Fruit fly (Drosophila melanogaster): Measurements from ENCODE around the gene CG17321.

Gene CG17321

DNA sequence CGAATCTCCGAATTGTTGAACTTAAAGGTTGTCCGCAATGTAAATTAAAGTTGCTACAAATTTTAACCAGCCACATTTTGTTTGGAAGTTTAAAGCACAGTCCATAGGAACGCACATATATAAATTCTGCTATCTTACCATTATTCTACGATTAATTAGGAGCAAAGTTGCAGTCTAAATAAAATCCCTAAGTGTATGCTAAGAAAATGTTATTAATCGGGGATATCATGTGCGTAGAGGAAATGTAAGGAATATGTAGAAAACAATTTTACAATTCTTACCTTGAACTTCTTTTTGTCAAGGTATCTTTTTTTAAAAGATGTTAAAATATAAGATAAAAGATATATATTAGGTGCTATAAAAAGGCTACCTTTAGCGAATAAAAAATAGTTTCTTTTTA lies 26.6 kb upstream of the CG17321 start:
- TF ChIP-seq psq (optimal IDR thresholded peaks at IDR 0.05) (no peak), Sin3A (optimal IDR thresholded peaks at IDR 0.05) (no peak), ttk (optimal IDR thresholded peaks at IDR 0.05) (no peak), insv (optimal IDR thresholded peaks at IDR 0.05) (no peak), Myc (optimal IDR thresholded peaks at IDR 0.05) (no peak), h (optimal IDR thresholded peaks at IDR 0.05) (no peak)

DNA sequence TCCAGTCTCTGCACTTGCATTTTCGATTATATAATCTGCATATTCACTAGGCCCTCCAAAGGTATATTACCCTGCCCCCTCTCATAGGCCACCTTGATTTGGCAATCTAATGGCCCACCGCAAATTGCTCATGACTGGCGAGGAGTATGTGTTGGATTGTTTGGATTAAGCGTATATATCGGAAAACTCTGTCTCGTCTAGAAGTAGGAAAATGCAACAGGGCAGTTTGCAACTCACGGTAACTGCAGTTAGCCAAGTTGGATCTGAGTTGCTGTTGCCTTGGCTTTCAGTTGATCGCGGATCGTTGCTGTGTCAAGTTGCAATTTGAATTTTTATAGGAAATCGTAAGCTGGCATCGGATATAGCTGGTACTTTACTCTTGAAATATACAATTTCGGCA lies 25.9 kb upstream of the CG17321 start, which contains the start of gene Ugt36F1:
Gene Ugt36F1 (plus strand): TSS at position 301 of the 400 bp plus-strand sequence.
- TF ChIP-seq Sin3A (optimal IDR thresholded peaks at IDR 0.05) (no peak), ttk (optimal IDR thresholded peaks at IDR 0.05) (no peak), h (optimal IDR thresholded peaks at IDR 0.05) (no peak), insv (optimal IDR thresholded peaks at IDR 0.05) (no peak)

DNA sequence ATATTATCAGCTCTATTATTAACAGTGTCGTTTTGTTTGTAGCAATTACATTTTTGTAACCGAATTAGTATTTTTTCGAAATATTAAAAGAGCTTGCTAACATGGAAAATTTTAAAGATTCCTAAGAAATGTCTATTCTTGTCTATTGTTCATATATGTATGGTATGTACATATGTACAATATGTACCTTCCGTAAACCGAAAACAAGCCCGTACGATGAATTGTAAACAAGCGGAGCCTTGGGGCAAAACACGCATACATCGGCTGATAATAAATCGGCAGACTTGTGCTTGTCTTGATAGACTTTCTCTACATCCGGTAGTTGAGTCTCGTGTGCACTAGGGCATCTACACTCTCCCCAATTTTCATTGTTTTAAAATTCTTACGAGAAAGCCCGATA lies 22.2 kb upstream of the CG17321 start:
- TF ChIP-seq Myc (optimal IDR thresholded peaks at IDR 0.05) (no peak), psq (optimal IDR thresholded peaks at IDR 0.05) (no peak), h (optimal IDR thresholded peaks at IDR 0.05) (no peak), ttk (optimal IDR thresholded peaks at IDR 0.05) (no peak), Sin3A (optimal IDR thresholded peaks at IDR 0.05) (no peak), insv (optimal IDR thresholded peaks at IDR 0.05) (no peak)

DNA sequence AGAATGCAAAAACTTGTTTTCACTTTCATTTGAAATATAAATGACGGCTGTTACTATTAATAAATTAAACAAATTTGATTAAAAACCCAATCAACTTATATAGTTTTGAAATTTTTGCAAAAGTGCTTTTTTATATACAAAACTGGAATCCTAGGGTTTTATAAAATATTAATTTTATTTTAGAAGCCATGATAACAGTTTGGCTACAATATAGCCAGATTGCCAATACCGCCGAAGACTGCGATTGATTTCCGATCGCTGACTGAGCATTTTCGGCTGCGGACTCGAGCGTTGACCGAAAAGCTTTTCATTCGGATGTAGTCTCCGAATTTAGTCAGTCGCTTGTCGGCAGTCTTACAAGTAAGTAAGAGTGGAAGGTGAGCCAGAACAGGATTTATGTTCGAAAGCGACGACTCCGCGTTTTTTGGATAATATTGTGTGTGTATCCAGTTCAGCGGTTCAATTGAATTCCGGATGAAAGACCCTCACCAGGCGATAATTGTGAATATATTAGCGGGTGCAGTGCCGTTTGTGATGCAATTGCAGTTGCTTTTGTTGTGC lies 21.7 kb upstream of the CG17321 start, which contains the start of gene Ugt36D1:
Gene Ugt36D1 (plus strand): TSS at position 306 of the 561 bp plus-strand sequence.
- TF ChIP-seq psq (optimal IDR thresholded peaks at IDR 0.05) (no peak), Myc (optimal IDR thresholded peaks at IDR 0.05) (no peak), insv (optimal IDR thresholded peaks at IDR 0.05) (no peak), ttk (optimal IDR thresholded peaks at IDR 0.05) (no peak), Sin3A (optimal IDR thresholded peaks at IDR 0.05) (no peak), h (optimal IDR thresholded peaks at IDR 0.05) (no peak)

DNA sequence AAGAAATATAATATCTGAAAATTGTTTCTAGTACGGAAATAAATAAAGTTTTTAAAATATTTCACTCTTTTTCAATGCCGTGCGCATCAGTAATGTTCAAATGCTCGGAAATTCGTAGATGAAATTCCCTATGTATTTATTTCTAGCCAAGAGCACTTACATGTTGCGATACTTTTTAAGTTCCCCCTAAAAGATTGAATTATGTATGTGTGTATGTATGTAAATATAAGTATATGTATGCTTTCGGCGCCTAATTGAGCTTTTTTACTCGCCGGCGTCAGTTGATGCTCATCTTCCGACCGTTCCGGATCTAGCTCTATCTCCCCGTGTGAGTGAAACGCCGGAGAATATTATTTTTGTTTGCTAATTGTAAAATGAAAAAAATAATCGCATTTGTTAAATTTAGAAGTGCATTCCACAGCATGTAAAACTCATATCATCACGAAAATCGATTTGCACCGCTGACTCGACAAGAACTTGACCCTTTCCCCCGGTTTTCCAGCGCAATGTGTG lies 18.4 kb upstream of the CG17321 start, which contains the start of gene Ugt36E1:
Gene Ugt36E1 (plus strand): TSS at position 275 of the 513 bp plus-strand sequence.
- TF ChIP-seq ttk (optimal IDR thresholded peaks at IDR 0.05) (no peak), insv (optimal IDR thresholded peaks at IDR 0.05) (no peak), Sin3A (optimal IDR thresholded peaks at IDR 0.05) (no peak), Myc (optimal IDR thresholded peaks at IDR 0.05) (no peak), h (optimal IDR thresholded peaks at IDR 0.05) (no peak), psq (optimal IDR thresholded peaks at IDR 0.05) (no peak)

DNA sequence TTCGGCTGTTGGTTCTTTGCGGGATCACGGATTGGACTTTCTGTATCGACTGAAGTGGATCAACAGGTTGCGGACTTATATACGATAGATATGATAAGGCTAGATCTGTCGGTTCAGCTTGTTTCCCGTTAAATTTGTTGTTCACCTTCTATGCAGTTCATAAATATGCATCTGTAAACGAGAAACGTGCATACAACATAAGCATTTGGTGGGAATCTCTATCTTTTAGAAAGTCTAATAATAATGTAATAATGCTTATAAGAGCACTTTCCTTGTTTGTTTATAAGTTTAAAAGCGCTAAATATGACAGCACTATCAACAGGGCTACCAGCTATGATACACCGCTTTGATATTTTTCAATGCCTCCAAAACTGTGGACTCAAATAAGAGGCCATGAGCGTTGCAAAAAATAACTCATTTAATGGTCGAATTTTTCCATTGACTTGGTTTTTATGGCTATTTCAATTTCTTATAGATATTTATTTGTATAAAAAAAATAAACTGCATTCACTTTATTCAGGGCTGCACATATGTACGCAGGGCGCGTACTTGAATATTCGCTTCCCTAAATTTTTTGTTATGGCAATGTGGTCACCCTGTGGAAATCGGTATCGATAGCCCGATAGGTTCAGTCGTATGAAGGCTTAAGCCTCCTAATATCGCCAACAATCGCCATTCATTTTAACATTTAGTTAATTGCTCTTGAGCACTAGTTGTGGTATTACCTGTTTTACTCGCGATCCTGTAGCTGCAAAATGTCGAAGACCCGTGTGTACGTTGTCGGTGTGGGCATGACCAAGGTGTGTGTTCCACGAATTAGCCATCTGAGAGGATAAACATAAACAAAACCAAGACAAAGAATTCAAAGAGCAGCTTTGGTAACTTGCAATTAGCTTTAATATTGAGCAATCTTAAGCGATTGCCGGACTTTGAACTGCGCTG lies 14.1 kb upstream of the CG17321 start, which contains the start of the genes CG17597 and ScpX:
Gene CG17597 (minus strand): TSS at position 567 of the 942 bp plus-strand sequence.
Gene ScpX (plus strand): TSS at position 643 of the 942 bp plus-strand sequence.
- TF ChIP-seq Sin3A (optimal IDR thresholded peaks at IDR 0.05) = no peak
- TF ChIP-seq ttk (optimal IDR thresholded peaks at IDR 0.05) = no peak
- no peak for TF ChIP-seq insv (optimal IDR thresholded peaks at IDR 0.05)
- TF ChIP-seq Myc (optimal IDR thresholded peaks at IDR 0.05) = no peak

DNA sequence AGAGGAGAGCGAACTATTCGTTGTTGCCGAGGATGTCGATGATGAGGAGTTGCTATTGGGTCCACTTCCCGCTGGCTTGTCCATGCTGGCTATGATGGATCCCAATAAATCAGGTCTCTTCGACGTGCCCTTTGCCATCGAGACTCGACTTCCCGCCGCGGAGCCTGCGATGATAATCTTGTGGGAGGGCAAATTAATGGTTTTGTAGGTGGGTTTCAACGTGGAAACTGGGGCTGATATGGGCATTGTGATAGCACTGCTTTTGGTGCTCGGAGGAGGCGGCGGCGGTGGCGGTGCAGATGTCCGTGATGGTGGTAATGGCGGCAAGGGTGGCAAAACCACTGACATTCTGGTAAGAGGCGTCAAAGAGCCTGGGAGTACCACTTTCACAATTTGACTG lies 10.5 kb upstream of the CG17321 start:
- TF ChIP-seq psq (optimal IDR thresholded peaks at IDR 0.05) (no peak), Sin3A (optimal IDR thresholded peaks at IDR 0.05) (no peak), Myc (optimal IDR thresholded peaks at IDR 0.05) (no peak), insv (optimal IDR thresholded peaks at IDR 0.05) (no peak), h (optimal IDR thresholded peaks at IDR 0.05) (no peak), ttk (optimal IDR thresholded peaks at IDR 0.05) (no peak)

DNA sequence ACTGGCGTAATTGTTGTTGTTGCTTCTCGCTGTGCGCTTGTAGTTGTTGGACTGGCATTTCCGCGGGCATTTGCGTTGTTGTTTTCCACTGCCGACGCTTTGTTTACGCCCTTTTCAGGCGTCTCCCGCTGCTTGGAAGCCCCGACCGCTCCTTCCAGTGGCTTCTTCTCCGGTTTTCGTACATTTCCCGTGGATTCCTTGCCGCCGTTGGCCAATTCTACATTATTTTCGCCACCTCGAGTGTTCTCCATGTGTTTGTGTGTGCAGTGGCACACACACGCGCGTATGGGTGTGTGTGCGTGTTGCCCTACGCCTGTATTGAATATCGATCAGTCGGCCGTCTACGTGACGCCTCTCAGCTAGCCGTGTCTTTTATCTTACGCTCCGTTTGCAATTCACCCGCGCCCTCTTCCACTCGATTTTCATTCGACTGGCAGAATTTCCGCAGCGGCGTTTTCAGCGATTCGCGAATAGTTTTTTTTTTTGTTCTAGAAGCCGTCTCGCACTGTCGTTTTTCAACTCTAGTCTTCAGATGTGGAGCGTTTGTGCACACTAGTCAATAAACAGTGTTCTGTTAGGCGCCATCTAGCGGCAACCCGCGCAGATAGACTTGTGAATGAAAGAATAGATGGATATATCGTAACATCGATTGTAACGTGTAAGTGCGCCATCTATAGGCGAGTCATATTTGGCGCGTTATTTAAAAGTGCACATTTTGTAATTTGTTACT lies 5.7 kb upstream of the CG17321 start, which contains the start of gene CG10600:
Gene CG10600 (minus strand): TSS at position 537 of the 730 bp plus-strand sequence.
- TF ChIP-seq ttk (optimal IDR thresholded peaks at IDR 0.05) = no peak
- no peak for TF ChIP-seq psq (optimal IDR thresholded peaks at IDR 0.05)
- no peak for TF ChIP-seq insv (optimal IDR thresholded peaks at IDR 0.05)
- no peak for TF ChIP-seq Myc (optimal IDR thresholded peaks at IDR 0.05)
- TF ChIP-seq Sin3A (optimal IDR thresholded peaks at IDR 0.05) = no peak
- no peak for TF ChIP-seq h (optimal IDR thresholded peaks at IDR 0.05)

DNA sequence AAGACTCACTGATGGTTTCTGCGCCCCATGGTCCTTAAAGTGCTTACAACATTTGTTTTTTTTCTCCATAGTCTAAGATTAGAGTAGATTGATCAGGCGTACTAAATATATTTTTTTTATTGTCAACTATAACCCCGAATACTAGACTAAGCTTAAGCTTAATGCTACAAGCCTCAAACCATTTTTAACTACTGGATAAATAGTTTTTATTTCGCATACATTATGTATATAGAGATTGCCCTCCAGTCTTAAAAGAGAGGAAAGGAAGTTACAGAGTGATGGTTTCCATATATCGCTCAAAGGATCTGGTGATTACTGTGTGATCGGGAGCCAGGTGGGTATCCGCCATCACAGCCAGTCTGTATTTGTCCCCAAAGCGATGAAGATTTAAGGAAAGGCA lies 3.8 kb upstream of the CG17321 start, which contains the start of gene CG31752:
Gene CG31752 (minus strand): TSS at position 101 of the 400 bp plus-strand sequence.
- no peak for TF ChIP-seq Sin3A (optimal IDR thresholded peaks at IDR 0.05)
- TF ChIP-seq ttk (optimal IDR thresholded peaks at IDR 0.05) = no peak
- no peak for TF ChIP-seq h (optimal IDR thresholded peaks at IDR 0.05)

DNA sequence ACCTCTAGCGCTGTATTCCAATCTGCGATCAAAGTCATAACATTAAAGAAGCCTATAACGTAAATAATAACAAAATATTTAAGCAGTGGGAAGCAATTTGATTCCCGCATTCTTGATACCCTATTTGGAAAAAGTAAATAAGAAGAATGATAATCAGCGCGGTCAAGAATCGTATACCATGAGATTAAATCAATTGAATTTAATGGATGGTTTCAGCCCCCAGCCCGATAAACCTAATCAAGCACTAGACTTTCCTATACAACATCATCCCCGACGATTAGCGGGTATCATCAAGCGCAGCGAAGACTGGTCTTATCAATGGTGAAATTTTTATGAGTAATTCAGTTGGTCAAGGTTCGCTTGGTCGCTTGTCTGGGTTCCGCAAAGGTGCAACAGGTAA lies 1.4 kb upstream of the CG17321 start:
- TF ChIP-seq Sin3A (optimal IDR thresholded peaks at IDR 0.05) (no peak), psq (optimal IDR thresholded peaks at IDR 0.05) (no peak), Myc (optimal IDR thresholded peaks at IDR 0.05) (no peak), ttk (optimal IDR thresholded peaks at IDR 0.05) (no peak), h (optimal IDR thresholded peaks at IDR 0.05) (no peak), insv (optimal IDR thresholded peaks at IDR 0.05) (no peak)

DNA sequence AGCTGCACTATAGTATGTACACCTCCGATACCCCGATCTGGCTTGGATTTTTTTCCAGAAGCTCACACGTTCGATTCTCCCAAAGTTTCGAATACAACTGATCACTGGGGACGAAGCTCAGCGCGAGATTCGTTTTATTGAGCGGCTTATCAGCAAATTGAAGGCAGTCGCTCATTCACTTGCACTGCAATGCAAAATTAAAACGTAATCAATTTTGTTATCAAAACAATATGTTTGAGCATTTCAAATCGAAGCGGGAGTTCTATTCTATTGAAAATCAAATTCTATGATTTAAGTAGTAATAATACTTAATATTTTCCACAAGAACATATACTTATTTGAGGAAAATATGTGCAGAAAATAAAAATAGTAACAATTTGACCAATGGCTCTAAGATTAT lies 505 bp upstream of the CG17321 start, which contains the start of gene CG33120:
Gene CG33120 (minus strand): TSS at position 101 of the 400 bp plus-strand sequence.
- TF ChIP-seq Myc (optimal IDR thresholded peaks at IDR 0.05) (no peak), Sin3A (optimal IDR thresholded peaks at IDR 0.05) (no peak), psq (optimal IDR thresholded peaks at IDR 0.05) (no peak), insv (optimal IDR thresholded peaks at IDR 0.05) (no peak), h (optimal IDR thresholded peaks at IDR 0.05) (no peak), ttk (optimal IDR thresholded peaks at IDR 0.05) (no peak)

Data from Kc167 (cell line).